Worm (Caenorhabditis elegans) whole organism, young adult: ENCODE measurements around the gene W01C8.1.

ENCODE experiments used
- F23B12.7 ChIP-seq: sonication (generic microtip); optimal IDR thresholded peaks from 2 replicates; lab custom pipeline; 2017; ENCODE audit warnings: missing genetic modification characterization, mild to moderate bottlenecking, missing compliant biosample characterization, antibody characterized with exemption, moderate library complexity; ENCODE audit not compliant: insufficient read depth
- F39B2.1 ChIP-seq: fragments of 200-800 bp; sonication (Bioruptor generic); IDR thresholded peaks from 2 replicates; pipeline ENCODE4 v1.3.6; 2022; ENCODE audit warnings: missing genetic modification reagents, missing genetic modification characterization, missing compliant biosample characterization
- F52B5.7 ChIP-seq: sonication (generic microtip); optimal IDR thresholded peaks from 2 replicates; lab custom pipeline; 2016; ENCODE audit warnings: mild to moderate bottlenecking, missing genetic modification characterization, missing compliant biosample characterization
- F57C9.4 ChIP-seq: sonication (generic microtip); optimal IDR thresholded peaks from 2 replicates; lab custom pipeline; 2017; ENCODE audit warnings: mild to moderate bottlenecking, missing genetic modification characterization, missing compliant biosample characterization
- K11D2.4 ChIP-seq: fragments of 200-800 bp; sonication (Bioruptor generic); IDR thresholded peaks from 2 replicates; pipeline ENCODE4 v1.3.6; 2022; ENCODE audit warnings: missing genetic modification reagents, missing genetic modification characterization, missing compliant biosample characterization
- T26A5.8 ChIP-seq: sonication (generic microtip); optimal IDR thresholded peaks from 2 replicates; lab custom pipeline; 2016; ENCODE audit warnings: missing genetic modification characterization, missing compliant biosample characterization
- Y67H2A.10 ChIP-seq: fragments of 200-800 bp; sonication (Bioruptor generic); conservative IDR thresholded peaks from 2 replicates; pipeline ENCODE4 v1.3.6; 2022; ENCODE audit warnings: missing genetic modification reagents, missing genetic modification characterization, missing compliant biosample characterization
- Y79H2A.3 ChIP-seq: fragments of 200-800 bp; sonication (Bioruptor generic); conservative IDR thresholded peaks from 2 replicates; pipeline ENCODE4 v1.3.6; 2022; ENCODE audit warnings: missing genetic modification reagents, missing genetic modification characterization, missing compliant biosample characterization
- akir-1 ChIP-seq: fragments of 200-800 bp; sonication (Bioruptor generic); optimal IDR thresholded peaks from 2 replicates; lab custom pipeline; 2018; ENCODE audit warnings: mild to moderate bottlenecking, missing genetic modification characterization, moderate library complexity, missing compliant biosample characterization
- ama-1 ChIP-seq, 3 experiments: fragments of 150-350 bp in 1 of 3; sonication (generic microtip) in 2 of 3; optimal IDR thresholded peaks; 2 replicates each; lab custom pipeline; 2014 to 2018; ENCODE audit warnings: missing biosample characterization in 2 of 3, missing genetic modification characterization in 2 of 3, missing genetic modification reagents in 2 of 3
- aptf-2 ChIP-seq: fragments of 200-800 bp; sonication (Bioruptor generic); conservative IDR thresholded peaks from 2 replicates; pipeline ENCODE4 v1.3.6; 2022; ENCODE audit warnings: missing genetic modification reagents, missing genetic modification characterization, missing compliant biosample characterization
- aptf-3 ChIP-seq: fragments of 200-800 bp; sonication (Bioruptor generic); IDR thresholded peaks from 2 replicates; pipeline ENCODE4 v1.3.6; 2022; ENCODE audit warnings: missing genetic modification characterization, missing compliant biosample characterization
- athp-1 ChIP-seq: sonication (generic microtip); optimal IDR thresholded peaks from 2 replicates; lab custom pipeline; 2017; ENCODE audit warnings: mild to moderate bottlenecking, missing genetic modification characterization, missing compliant biosample characterization
- attf-5 ChIP-seq: fragments of 200-800 bp; sonication (Bioruptor generic); optimal IDR thresholded peaks from 2 replicates; lab custom pipeline; 2018; ENCODE audit warnings: mild to moderate bottlenecking, missing genetic modification characterization, missing compliant biosample characterization
- bed-2 ChIP-seq: fragments of 200-800 bp; sonication (Bioruptor generic); IDR thresholded peaks from 2 replicates; pipeline ENCODE4 v1.3.6; 2022; ENCODE audit warnings: missing genetic modification reagents, missing genetic modification characterization, missing compliant biosample characterization
- cebp-1 ChIP-seq, 2 experiments: fragments of 200-800 bp in 1 of 2; sonication (Bioruptor generic) in 1 of 2; sonication (generic microtip) in 1 of 2; IDR thresholded peaks in 1 of 2; optimal IDR thresholded peaks in 1 of 2; 2 replicates each; pipeline versions ENCODE4 v1.3.6 to Lab custom; 2017 to 2022; ENCODE audit warnings: missing compliant biosample characterization in 2 of 2, missing genetic modification characterization in 2 of 2, mild to moderate bottlenecking in 1 of 2, missing genetic modification reagents in 1 of 2, moderate library complexity in 1 of 2
- ceh-79 ChIP-seq: sonication (generic microtip); optimal IDR thresholded peaks from 2 replicates; lab custom pipeline; 2017; ENCODE audit warnings: mild to moderate bottlenecking, missing genetic modification characterization, missing compliant biosample characterization
- die-1 ChIP-seq: sonication (generic microtip); optimal IDR thresholded peaks from 2 replicates; lab custom pipeline; 2016; ENCODE audit warnings: missing genotype, mild to moderate bottlenecking, missing genetic modification characterization, missing compliant biosample characterization
- dox-1 ChIP-seq: fragments of 200-800 bp; sonication (Bioruptor generic); IDR thresholded peaks from 2 replicates; pipeline ENCODE4 v1.3.6; 2022; ENCODE audit warnings: missing genetic modification reagents, missing genetic modification characterization, missing compliant biosample characterization
- efl-1 ChIP-seq: fragments of 150-350 bp; optimal IDR thresholded peaks from 2 replicates; lab custom pipeline; 2014; ENCODE audit warnings: missing biosample characterization, missing genetic modification reagents, missing genetic modification characterization
- egrh-3 ChIP-seq: fragments of 200-800 bp; sonication (Bioruptor generic); IDR thresholded peaks from 2 replicates; pipeline ENCODE4 v1.3.6; 2022; ENCODE audit warnings: missing genetic modification reagents, missing genetic modification characterization, missing compliant biosample characterization
- fkh-3 ChIP-seq: sonication (generic microtip); optimal IDR thresholded peaks from 2 replicates; lab custom pipeline; 2016; ENCODE audit warnings: mild to moderate bottlenecking, missing genetic modification characterization, missing compliant biosample characterization
- gei-17 ChIP-seq: fragments of 200-800 bp; sonication (Bioruptor generic); optimal IDR thresholded peaks from 2 replicates; lab custom pipeline; 2018; ENCODE audit warnings: mild to moderate bottlenecking, missing genetic modification characterization, missing compliant biosample characterization
- him-1 ChIP-seq: sonication (generic microtip); optimal IDR thresholded peaks from 2 replicates; lab custom pipeline; 2016; ENCODE audit warnings: missing genotype, missing genetic modification reagents, missing genetic modification characterization, missing compliant biosample characterization
- lin-54 ChIP-seq: fragments of 200-800 bp; sonication (Bioruptor generic); optimal IDR thresholded peaks from 2 replicates; lab custom pipeline; 2018; ENCODE audit warnings: mild to moderate bottlenecking, missing genetic modification characterization, missing compliant biosample characterization
- madf-3 ChIP-seq: fragments of 200-800 bp; sonication (Bioruptor generic); IDR thresholded peaks from 2 replicates; pipeline ENCODE4 v1.3.6; 2022; ENCODE audit warnings: missing genetic modification reagents, missing genetic modification characterization, missing compliant biosample characterization
- mes-4 ChIP-seq: sonication (generic microtip); optimal IDR thresholded peaks from 2 replicates; lab custom pipeline; 2016; ENCODE audit warnings: missing genotype, missing genetic modification characterization, missing compliant biosample characterization
- nfyb-1 ChIP-seq: fragments of 200-800 bp; sonication (Bioruptor generic); IDR thresholded peaks from 2 replicates; pipeline ENCODE4 v1.3.6; 2022; ENCODE audit warnings: missing genetic modification reagents, missing genetic modification characterization, missing compliant biosample characterization
- nhr-90 ChIP-seq: sonication (generic microtip); optimal IDR thresholded peaks from 2 replicates; lab custom pipeline; 2016; ENCODE audit warnings: missing genotype, mild to moderate bottlenecking, missing genetic modification characterization, missing compliant biosample characterization
- sea-2 ChIP-seq: fragments of 200-800 bp; sonication (Bioruptor generic); IDR thresholded peaks from 2 replicates; pipeline ENCODE4 v1.3.6; 2022; ENCODE audit warnings: missing genetic modification characterization, missing compliant biosample characterization
- snpc-1.3 ChIP-seq: sonication (generic microtip); optimal IDR thresholded peaks from 2 replicates; lab custom pipeline; 2017; ENCODE audit warnings: missing genetic modification characterization, mild to moderate bottlenecking, missing compliant biosample characterization, antibody characterized with exemption, moderate library complexity, missing genotype, missing genetic modification reagents; ENCODE audit not compliant: insufficient read depth
- snpc-3.4 ChIP-seq: sonication (generic microtip); optimal IDR thresholded peaks from 2 replicates; lab custom pipeline; 2017; ENCODE audit warnings: missing genetic modification characterization, mild to moderate bottlenecking, missing compliant biosample characterization, antibody characterized with exemption, moderate library complexity, missing genotype, missing genetic modification reagents
- somi-1 ChIP-seq: fragments of 200-800 bp; sonication (Bioruptor generic); optimal IDR thresholded peaks from 2 replicates; lab custom pipeline; 2018; ENCODE audit warnings: mild to moderate bottlenecking, missing genetic modification characterization, missing compliant biosample characterization
- unc-62 ChIP-seq: fragments of 150-350 bp; optimal IDR thresholded peaks from 2 replicates; lab custom pipeline; 2014; ENCODE audit warnings: missing biosample characterization, missing genetic modification reagents, missing genetic modification characterization
- xnd-1 ChIP-seq: sonication (generic microtip); optimal IDR thresholded peaks from 2 replicates; lab custom pipeline; 2016; ENCODE audit warnings: missing genotype, missing genetic modification reagents, missing genetic modification characterization, missing compliant biosample characterization
- ztf-22 ChIP-seq: fragments of 200-800 bp; sonication (Bioruptor generic); optimal IDR thresholded peaks from 2 replicates; lab custom pipeline; 2018; ENCODE audit warnings: mild to moderate bottlenecking, missing genetic modification characterization, moderate library complexity, missing compliant biosample characterization
- ztf-25 ChIP-seq: fragments of 200-800 bp; sonication (Bioruptor generic); IDR thresholded peaks from 2 replicates; pipeline ENCODE4 v1.3.6; 2022; ENCODE audit warnings: missing genetic modification reagents, missing genetic modification characterization, missing compliant biosample characterization
- ztf-26 ChIP-seq: sonication (generic microtip); optimal IDR thresholded peaks from 2 replicates; lab custom pipeline; 2017; ENCODE audit warnings: missing genetic modification characterization, missing compliant biosample characterization
- ztf-3 ChIP-seq: fragments of 200-800 bp; sonication (Bioruptor generic); optimal IDR thresholded peaks from 2 replicates; lab custom pipeline; 2018; ENCODE audit warnings: mild to moderate bottlenecking, missing genetic modification characterization, missing compliant biosample characterization

Gene W01C8.1

DNA sequence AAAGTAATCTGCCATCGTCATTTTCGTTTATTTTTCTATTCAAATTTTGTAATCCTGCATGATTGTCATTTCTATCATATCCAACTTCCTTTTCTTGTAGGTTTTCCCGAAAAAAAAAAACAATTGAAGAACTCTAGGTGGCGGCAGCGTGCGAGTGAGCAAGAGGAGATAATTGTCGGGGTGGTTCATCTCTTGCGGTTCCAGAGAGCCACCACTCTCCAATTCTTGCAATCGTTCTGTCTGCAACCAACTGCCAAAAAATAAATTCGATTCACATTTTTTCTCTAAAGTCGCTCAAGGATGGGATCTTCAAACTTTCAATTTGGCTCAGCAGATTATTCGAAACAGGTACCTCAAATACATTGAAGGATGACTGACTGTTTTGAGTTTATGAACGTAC is at the start of gene W01C8.1:
Gene W01C8.1, plus strand, starts transcription at position 301 of the 400 bp plus-strand sequence.
- TF ChIP-seq ama-1 (optimal IDR thresholded peaks at IDR 0.05; lab: Kevin White, UChicago) (no peak), ama-1 (GFP tag; optimal IDR thresholded peaks at IDR 0.05; lab: Kevin White, UChicago) (no peak), F23B12.7 (tag; lab: Kevin White, UChicago) (no peak), Y79H2A.3 (no peak), ztf-3 (GFP tag; lab: Kevin White, UChicago) (no peak), attf-5 (GFP tag; lab: Kevin White, UChicago) (no peak), nfyb-1 (GFP tag; lab: Robert Waterston, UW) (no peak), xnd-1 (no peak)

DNA sequence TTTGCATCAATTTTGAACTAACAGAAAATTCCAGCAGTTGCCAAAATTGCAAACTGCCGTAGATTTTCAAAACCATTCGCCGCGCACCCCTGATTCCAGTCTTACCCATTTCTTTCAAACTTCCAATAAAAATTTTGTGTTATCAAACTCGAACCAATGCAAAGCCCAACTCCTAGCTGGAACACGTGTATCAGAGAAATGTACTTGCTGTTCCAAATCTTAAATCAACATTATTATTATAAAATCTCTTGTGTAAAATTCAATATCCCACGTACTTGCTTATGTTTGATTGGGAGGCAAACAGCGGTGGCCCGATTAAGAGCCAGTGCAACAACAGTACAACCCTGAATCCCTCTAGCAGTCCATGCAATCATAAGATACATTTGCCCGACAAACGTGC is 48.1 kb upstream of the W01C8.1 start:
- TF ChIP-seq him-1: no peak
- TF ChIP-seq akir-1 (GFP tag; lab: Kevin White, UChicago): no peak
- no peak for TF ChIP-seq ztf-26 (tag; lab: Kevin White, UChicago)
- no peak for TF ChIP-seq egrh-3 (GFP tag; lab: Robert Waterston, UW)
- TF ChIP-seq snpc-1.3: no peak
- no peak for TF ChIP-seq dox-1 (GFP tag; lab: Robert Waterston, UW)
- no peak for TF ChIP-seq F39B2.1 (GFP tag; lab: Robert Waterston, UW)
- TF ChIP-seq lin-54 (GFP tag; lab: Kevin White, UChicago): no peak
- no peak for TF ChIP-seq ztf-22 (GFP tag; lab: Kevin White, UChicago)
- no peak for TF ChIP-seq mes-4 (tag; lab: Kevin White, UChicago)
- no peak for TF ChIP-seq aptf-3 (GFP tag; lab: Robert Waterston, UW)
- TF ChIP-seq F57C9.4: no peak
- no peak for TF ChIP-seq nhr-90
- TF ChIP-seq cebp-1 (GFP tag; IDR thresholded peaks at IDR 0.05; lab: Robert Waterston, UW): no peak
- TF ChIP-seq cebp-1 (tag; optimal IDR thresholded peaks at IDR 0.05; lab: Kevin White, UChicago): no peak
- no peak for TF ChIP-seq fkh-3
- no peak for TF ChIP-seq sea-2
- no peak for TF ChIP-seq gei-17
- TF ChIP-seq unc-62: no peak
- TF ChIP-seq madf-3 (GFP tag; lab: Robert Waterston, UW): no peak
- TF ChIP-seq Y79H2A.3: no peak

DNA sequence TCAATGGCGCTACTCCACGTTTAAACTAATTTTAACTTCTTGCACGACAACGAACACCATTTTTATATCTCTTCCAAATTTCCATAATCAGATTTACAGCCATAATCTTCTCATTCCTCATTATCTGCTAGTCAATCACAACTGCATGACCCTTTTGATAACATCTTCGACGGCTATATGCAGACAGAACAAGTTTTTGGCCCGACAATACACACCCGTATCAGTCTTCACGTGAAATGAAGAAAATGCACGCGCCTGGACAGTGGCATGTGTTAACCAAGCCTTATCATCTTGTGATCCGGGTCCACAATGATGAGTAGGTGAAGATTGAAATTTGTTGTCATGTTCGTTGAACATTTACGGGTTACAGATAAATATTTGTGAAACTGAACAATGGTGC is 46.6 kb upstream of the W01C8.1 start:
- TF ChIP-seq Y67H2A.10: no peak

DNA sequence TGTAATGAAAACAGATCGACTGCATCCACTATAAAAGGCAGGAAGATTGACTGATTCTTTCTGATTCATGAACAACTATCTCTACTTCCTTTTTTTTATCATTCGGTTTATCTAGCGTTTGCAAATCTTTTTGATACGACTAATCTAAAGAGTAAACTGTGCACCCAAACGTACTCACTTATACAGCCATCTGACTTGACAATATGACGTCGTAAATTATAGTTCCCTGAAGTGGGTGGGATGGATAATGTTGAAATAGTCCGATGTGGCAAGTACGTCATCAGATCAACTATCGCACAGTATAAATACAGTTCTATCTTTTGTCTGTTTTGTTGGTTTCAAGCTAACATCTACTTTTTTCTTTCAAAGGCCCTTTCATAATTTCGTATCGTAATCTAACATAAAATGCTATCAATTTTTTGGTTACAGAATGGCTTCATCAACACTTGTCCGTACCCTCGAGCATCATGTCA is 45.2 kb upstream of the W01C8.1 start, which contains the start of gene T22B7.3:
Gene T22B7.3, plus strand, starts transcription at position 423 of the 473 bp plus-strand sequence.
- TF ChIP-seq ceh-79 (no peak), F52B5.7 (tag; lab: Kevin White, UChicago) (no peak), bed-2 (GFP tag; lab: Robert Waterston, UW) (no peak), somi-1 (no peak), cebp-1 (GFP tag; IDR thresholded peaks at IDR 0.05; lab: Robert Waterston, UW) (no peak), cebp-1 (tag; optimal IDR thresholded peaks at IDR 0.05; lab: Kevin White, UChicago) (no peak), efl-1 (GFP tag; lab: Kevin White, UChicago) (no peak), ztf-25 (GFP tag; lab: Robert Waterston, UW) (no peak), K11D2.4 (GFP tag; lab: Robert Waterston, UW) (no peak), ama-1 (optimal IDR thresholded peaks at IDR 0.05; lab: Kevin White, UChicago) (no peak), ama-1 (GFP tag; optimal IDR thresholded peaks at IDR 0.05; lab: Kevin White, UChicago) (no peak), athp-1 (tag; lab: Kevin White, UChicago) (no peak), die-1 (tag; lab: Kevin White, UChicago) (no peak), aptf-2 (GFP tag; lab: Robert Waterston, UW) (no peak), T26A5.8 (tag; lab: Kevin White, UChicago) (no peak), snpc-3.4 (tag; lab: Kevin White, UChicago) (no peak)
